Fruit fly (Drosophila melanogaster): ENCODE results near the gene CG3961.

dm6 chr3L:18891986-18892385 lies 1.7 kb upstream of the CG3961 start, which contains the start of gene NijB:
- TF ChIP-seq CG8478 (optimal IDR thresholded peaks at IDR 0.05) (no peak), psq (optimal IDR thresholded peaks at IDR 0.05) (no peak), Dll (optimal IDR thresholded peaks at IDR 0.05) (no peak), pan (optimal IDR thresholded peaks at IDR 0.05) (no peak), usp (GFP tag; optimal IDR thresholded peaks at IDR 0.05) (no peak), EcR (GFP tag; optimal IDR thresholded peaks at IDR 0.05) (no peak)
